Fruit fly (Drosophila melanogaster) whole organism: Measurements from ENCODE around the gene Pp2A-29B.

Experiments
- CG8478 ChIP-seq: fragments of >200 bp; optimal IDR thresholded peaks from 2 replicates; lab custom pipeline; 2018; ENCODE audit warnings: inconsistent platforms
- Dll ChIP-seq: fragments of >200 bp; optimal IDR thresholded peaks from 2 replicates; lab custom pipeline; 2017
- EcR ChIP-seq, 2 experiments: fragments of >200 bp; optimal IDR thresholded peaks; 2 replicates each; lab custom pipeline; 2017; ENCODE audit warnings: missing biosample characterization in 2 of 2, missing genetic modification characterization in 2 of 2, missing genetic modification reagents in 2 of 2
- pan ChIP-seq: fragments of >200 bp; optimal IDR thresholded peaks from 2 replicates; lab custom pipeline; 2017
- psq ChIP-seq: fragments of >200 bp; optimal IDR thresholded peaks from 2 replicates; lab custom pipeline; 2017
- usp ChIP-seq: fragments of >200 bp; optimal IDR thresholded peaks from 2 replicates; lab custom pipeline; 2017; ENCODE audit warnings: missing biosample characterization, missing genetic modification characterization, mixed read lengths

Pp2A-29B gene

dm6 chr2L:8362955-8363285, 2.9 kb upstream of the Pp2A-29B start:
- TF ChIP-seq psq (lab: Kevin White, UChicago), result no peak
- no peak for TF ChIP-seq usp (GFP tag; lab: Kevin White, UChicago)
- TF ChIP-seq Dll (lab: Kevin White, UChicago), result no peak

- TF ChIP-seq CG8478 (lab: Kevin White, UChicago), result no peak
- no peak for TF ChIP-seq psq (lab: Kevin White, UChicago)
- TF ChIP-seq pan (lab: Kevin White, UChicago), result no peak
- no peak for TF ChIP-seq EcR (GFP tag; optimal IDR thresholded peaks at IDR 0.05; lab: Kevin White, UChicago)
- no peak for TF ChIP-seq Dll (lab: Kevin White, UChicago)
- TF ChIP-seq usp (GFP tag; lab: Kevin White, UChicago), result no peak
These were observed 1.6 kb upstream of the Pp2A-29B start, which contains the start of the genes RpS13 and CSN8 for dm6 chr2L:8364006-8364956. RpS13 (minus strand) TSS chr2L:8364662. CSN8 (plus strand) TSS chr2L:8364855.

dm6 chr2L:8370364-8371326, 4.8 kb downstream of the Pp2A-29B start, which contains the start of gene CG17292:
CG17292 (plus strand) TSS chr2L:8370454.
- no peak for TF ChIP-seq EcR (GFP tag; optimal IDR thresholded peaks at IDR 0.05; lab: Kevin White, UChicago)
- no peak for TF ChIP-seq usp (GFP tag; lab: Kevin White, UChicago)
- TF ChIP-seq psq (lab: Kevin White, UChicago), result no peak
- TF ChIP-seq pan (lab: Kevin White, UChicago), result no peak
- TF ChIP-seq CG8478 (lab: Kevin White, UChicago), result no peak
- TF ChIP-seq Dll (lab: Kevin White, UChicago), result no peak

dm6 chr2L:8371354-8371937, 5.6 kb downstream of the Pp2A-29B start:
- no peak for TF ChIP-seq pan (lab: Kevin White, UChicago)
- no peak for TF ChIP-seq EcR (GFP tag; optimal IDR thresholded peaks at IDR 0.05; lab: Kevin White, UChicago)
- TF ChIP-seq Dll (lab: Kevin White, UChicago), result no peak
- no peak for TF ChIP-seq psq (lab: Kevin White, UChicago)
- no peak for TF ChIP-seq CG8478 (lab: Kevin White, UChicago)
- no peak for TF ChIP-seq usp (GFP tag; lab: Kevin White, UChicago)

- no peak for TF ChIP-seq pan (lab: Kevin White, UChicago)
- TF ChIP-seq psq (lab: Kevin White, UChicago), result no peak
- TF ChIP-seq CG8478 (lab: Kevin White, UChicago), result no peak
- no peak for TF ChIP-seq EcR (GFP tag; optimal IDR thresholded peaks at IDR 0.05; lab: Kevin White, UChicago)
- no peak for TF ChIP-seq Dll (lab: Kevin White, UChicago)
- no peak for TF ChIP-seq usp (GFP tag; lab: Kevin White, UChicago)
These were observed 6.4 kb downstream of the Pp2A-29B start for dm6 chr2L:8372248-8372647.

- TF ChIP-seq pan (lab: Kevin White, UChicago) (no peak), EcR (GFP tag; optimal IDR thresholded peaks at IDR 0.05; lab: Kevin White, UChicago) (no peak), usp (GFP tag; lab: Kevin White, UChicago) (no peak), psq (lab: Kevin White, UChicago) (no peak), Dll (lab: Kevin White, UChicago) (no peak), CG8478 (lab: Kevin White, UChicago) (no peak)
These were observed 8.4 kb downstream of the Pp2A-29B start, which contains the start of gene Wdr82 for dm6 chr2L:8374235-8374634. Wdr82 (plus strand) TSS chr2L:8374461.

- TF ChIP-seq psq (lab: Kevin White, UChicago), result no peak
- TF ChIP-seq Dll (lab: Kevin White, UChicago), result no peak
- no peak for TF ChIP-seq EcR (GFP tag; optimal IDR thresholded peaks at IDR 0.05; lab: Kevin White, UChicago)
- no peak for TF ChIP-seq usp (GFP tag; lab: Kevin White, UChicago)
- TF ChIP-seq CG8478 (lab: Kevin White, UChicago), result no peak
- no peak for TF ChIP-seq pan (lab: Kevin White, UChicago)
These were observed 10.9 kb downstream of the Pp2A-29B start, which contains the start of the genes CG13390 and CG17294 for dm6 chr2L:8376717-8377116. CG13390 (minus strand) TSS chr2L:8376797. CG17294 (plus strand) TSS chr2L:8377035.

dm6 chr2L:8381508-8382036, 15.7 kb downstream of the Pp2A-29B start, which contains the start of gene AlaRS:
AlaRS (minus strand) TSS chr2L:8381764.
- TF ChIP-seq usp (GFP tag; lab: Kevin White, UChicago) (no peak), CG8478 (lab: Kevin White, UChicago) (no peak), pan (lab: Kevin White, UChicago) (no peak), psq (lab: Kevin White, UChicago) (no peak), Dll (lab: Kevin White, UChicago) (no peak), EcR (GFP tag; optimal IDR thresholded peaks at IDR 0.05; lab: Kevin White, UChicago) (no peak)

- no peak for TF ChIP-seq EcR (GFP tag; optimal IDR thresholded peaks at IDR 0.05; lab: Kevin White, UChicago)
- no peak for TF ChIP-seq CG8478 (lab: Kevin White, UChicago)
- TF ChIP-seq usp (GFP tag; lab: Kevin White, UChicago), result no peak
- TF ChIP-seq psq (lab: Kevin White, UChicago), result no peak
- no peak for TF ChIP-seq pan (lab: Kevin White, UChicago)
- no peak for TF ChIP-seq Dll (lab: Kevin White, UChicago)
These were observed 16.8 kb downstream of the Pp2A-29B start, which contains the start of the genes CG13392 and Rcd4 for dm6 chr2L:8382646-8383045. CG13392 (minus strand) TSS chr2L:8382807. Rcd4 (plus strand) TSS chr2L:8382861.
